Fruit fly (Drosophila melanogaster) whole organism, embryonic: Measurements from ENCODE around the gene CG13055.

Source experiments
- Ada2b ChIP-seq: fragments of 200-800 bp; sonication (Bioruptor generic); IDR thresholded peaks from 2 replicates; pipeline ENCODE4 v1.3.6; 2022; ENCODE audit warnings: missing biosample characterization, missing genetic modification characterization
- Atf6 ChIP-seq: fragments of 200-800 bp; sonication (Bioruptor generic); IDR thresholded peaks from 2 replicates; pipeline ENCODE4 v1.3.6; 2022; ENCODE audit warnings: missing biosample characterization, missing genetic modification characterization
- Bdp1 ChIP-seq: fragments of 200-800 bp; sonication (Bioruptor generic); optimal IDR thresholded peaks from 3 replicates; lab custom pipeline; 2016; ENCODE audit warnings: missing biosample characterization, missing genetic modification characterization
- C15 ChIP-seq: fragments of 200-800 bp; sonication (Bioruptor generic); IDR thresholded peaks from 3 replicates; pipeline ENCODE4 v1.3.6; 2022; ENCODE audit warnings: missing biosample characterization, missing genetic modification characterization
- CG10209 ChIP-seq: fragments of 200-800 bp; sonication (Bioruptor generic); optimal IDR thresholded peaks from 3 replicates; lab custom pipeline; 2017; ENCODE audit warnings: missing biosample characterization, mild to moderate bottlenecking, missing genetic modification characterization, missing genetic modification reagents
- CG11093 ChIP-seq: fragments of 200-800 bp; sonication (Bioruptor generic); IDR thresholded peaks from 3 replicates; pipeline ENCODE4 v1.3.6; 2022; ENCODE audit warnings: missing biosample characterization, missing genetic modification characterization
- CG11695 ChIP-seq: fragments of 200-800 bp; sonication (Bioruptor generic); IDR thresholded peaks from 3 replicates; pipeline ENCODE4 v1.3.6; 2022; ENCODE audit warnings: missing biosample characterization, missing genetic modification characterization
- CG12155 ChIP-seq: fragments of 200-800 bp; sonication (Bioruptor generic); optimal IDR thresholded peaks from 3 replicates; lab custom pipeline; 2016; ENCODE audit warnings: missing biosample characterization, missing genetic modification characterization
- CG12391 ChIP-seq: fragments of 200-800 bp; sonication (Bioruptor generic); optimal IDR thresholded peaks from 3 replicates; lab custom pipeline; 2018; ENCODE audit warnings: missing biosample characterization, mild to moderate bottlenecking, missing genetic modification characterization, moderate library complexity
- CG12659 ChIP-seq: fragments of 200-800 bp; sonication (Bioruptor generic); optimal IDR thresholded peaks from 3 replicates; lab custom pipeline; 2017; ENCODE audit warnings: mild to moderate bottlenecking, missing biosample characterization, missing genetic modification reagents, missing genetic modification characterization
- CG15269 ChIP-seq: fragments of 200-800 bp; sonication (Bioruptor generic); optimal IDR thresholded peaks from 2 replicates; lab custom pipeline; 2018; ENCODE audit warnings: missing biosample characterization, mild to moderate bottlenecking, missing genetic modification characterization, moderate library complexity
- CG17328 ChIP-seq: fragments of 200-800 bp; sonication (Bioruptor generic); IDR thresholded peaks from 2 replicates; pipeline ENCODE4 v1.3.6; 2022; ENCODE audit warnings: missing biosample characterization, missing genetic modification characterization
- CG17385 ChIP-seq: fragments of 200-800 bp; sonication (Bioruptor generic); optimal IDR thresholded peaks from 3 replicates; lab custom pipeline; 2018; ENCODE audit warnings: missing biosample characterization, mild to moderate bottlenecking, missing genetic modification characterization
- CG17802 ChIP-seq: fragments of 200-800 bp; sonication (Bioruptor generic); optimal IDR thresholded peaks from 2 replicates; lab custom pipeline; 2018; ENCODE audit warnings: missing biosample characterization, mild to moderate bottlenecking, missing genetic modification characterization, moderate library complexity
- CG30403 ChIP-seq: fragments of 200-800 bp; sonication (Bioruptor generic); optimal IDR thresholded peaks from 3 replicates; lab custom pipeline; 2016; ENCODE audit warnings: missing biosample characterization, missing genetic modification characterization
- CG30431 ChIP-seq: fragments of 200-800 bp; sonication (Bioruptor generic); optimal IDR thresholded peaks from 2 replicates; lab custom pipeline; 2017; ENCODE audit warnings: missing biosample characterization, missing genetic modification characterization
- CG32767 ChIP-seq: fragments of 200-800 bp; sonication (Bioruptor generic); IDR thresholded peaks from 2 replicates; pipeline ENCODE4 v1.3.6; 2022; ENCODE audit warnings: missing biosample characterization, missing genetic modification characterization
- CG4328 ChIP-seq: fragments of 200-800 bp; sonication (Bioruptor generic); optimal IDR thresholded peaks from 3 replicates; lab custom pipeline; 2017; ENCODE audit warnings: missing biosample characterization, missing genetic modification reagents, missing genetic modification characterization
- CG9437 ChIP-seq: fragments of 200-800 bp; sonication (Bioruptor generic); optimal IDR thresholded peaks from 2 replicates; lab custom pipeline; 2018; ENCODE audit warnings: missing biosample characterization, mild to moderate bottlenecking, missing genetic modification characterization
- Chrac-16 ChIP-seq: fragments of 200-800 bp; sonication (Bioruptor generic); optimal IDR thresholded peaks from 3 replicates; lab custom pipeline; 2016; ENCODE audit warnings: missing biosample characterization, missing genetic modification characterization
- CoRest ChIP-seq: fragments of 200-800 bp; sonication (Bioruptor generic); optimal IDR thresholded peaks from 3 replicates; lab custom pipeline; 2018; ENCODE audit warnings: missing biosample characterization, mild to moderate bottlenecking, missing genetic modification characterization, moderate library complexity
- E2f2 ChIP-seq: fragments of 200-800 bp; sonication (Bioruptor generic); IDR thresholded peaks from 2 replicates; pipeline ENCODE4 v1.3.6; 2022; ENCODE audit warnings: missing biosample characterization, missing genetic modification characterization
- Gug ChIP-seq: fragments of 200-800 bp; sonication (Bioruptor generic); IDR thresholded peaks from 4 replicates; pipeline ENCODE4 v1.3.6; 2022; ENCODE audit warnings: missing biosample characterization, missing genetic modification characterization
- Meics ChIP-seq: fragments of 200-800 bp; sonication (Bioruptor generic); optimal IDR thresholded peaks from 2 replicates; lab custom pipeline; 2017; ENCODE audit warnings: missing biosample characterization, mild to moderate bottlenecking, missing genetic modification characterization
- Nf-YB ChIP-seq: fragments of 200-800 bp; sonication (Bioruptor generic); optimal IDR thresholded peaks from 3 replicates; lab custom pipeline; 2019; ENCODE audit warnings: missing biosample characterization, mild to moderate bottlenecking, missing genetic modification characterization, moderate library complexity
- NfI ChIP-seq: fragments of 200-800 bp; sonication (Bioruptor generic); optimal IDR thresholded peaks from 3 replicates; lab custom pipeline; 2018; ENCODE audit warnings: missing biosample characterization, mild to moderate bottlenecking, missing genetic modification characterization, moderate library complexity
- Oli ChIP-seq: fragments of 200-800 bp; sonication (Bioruptor generic); optimal IDR thresholded peaks from 2 replicates; lab custom pipeline; 2018; ENCODE audit warnings: missing biosample characterization, mild to moderate bottlenecking, missing genetic modification characterization, moderate library complexity
- Rfx ChIP-seq: fragments of 200-800 bp; sonication (Bioruptor generic); IDR thresholded peaks from 2 replicates; pipeline ENCODE4 v1.3.6; 2022; ENCODE audit warnings: missing biosample characterization, missing genetic modification characterization
- Sox102F ChIP-seq: fragments of 200-800 bp; sonication (Bioruptor generic); optimal IDR thresholded peaks from 2 replicates; lab custom pipeline; 2018; ENCODE audit warnings: missing biosample characterization, mild to moderate bottlenecking, missing genetic modification characterization, moderate library complexity
- ap ChIP-seq: fragments of 200-800 bp; sonication (Bioruptor generic); IDR thresholded peaks from 2 replicates; pipeline ENCODE4 v1.3.6; 2022; ENCODE audit warnings: missing biosample characterization, missing genetic modification characterization
- ase ChIP-seq: fragments of 200-800 bp; sonication (Bioruptor generic); IDR thresholded peaks from 3 replicates; pipeline ENCODE4 v1.3.6; 2022; ENCODE audit warnings: missing biosample characterization, missing genetic modification characterization
- dmrt99B ChIP-seq: fragments of 200-800 bp; sonication (Bioruptor generic); optimal IDR thresholded peaks from 2 replicates; lab custom pipeline; 2018; ENCODE audit warnings: missing biosample characterization, mild to moderate bottlenecking, missing genetic modification characterization, moderate library complexity
- dysf ChIP-seq: fragments of 200-800 bp; sonication (Bioruptor generic); IDR thresholded peaks from 3 replicates; pipeline ENCODE4 v1.3.6; 2022; ENCODE audit warnings: missing biosample characterization, missing genetic modification characterization
- gcm2 ChIP-seq: fragments of 200-800 bp; sonication (Bioruptor generic); optimal IDR thresholded peaks from 2 replicates; lab custom pipeline; 2016; ENCODE audit warnings: missing biosample characterization, missing genetic modification characterization
- ind ChIP-seq: fragments of 200-800 bp; sonication (Bioruptor generic); optimal IDR thresholded peaks from 3 replicates; lab custom pipeline; 2016; ENCODE audit warnings: missing biosample characterization, missing genetic modification characterization
- nmo ChIP-seq: fragments of 200-800 bp; sonication (Bioruptor generic); optimal IDR thresholded peaks from 2 replicates; lab custom pipeline; 2018; ENCODE audit warnings: missing biosample characterization, mild to moderate bottlenecking, missing genetic modification characterization, moderate library complexity
- onecut ChIP-seq: fragments of 200-800 bp; sonication (Bioruptor generic); IDR thresholded peaks from 2 replicates; pipeline ENCODE4 v1.3.6; 2022; ENCODE audit warnings: missing biosample characterization, missing genetic modification characterization
- pan ChIP-seq, 4 experiments: fragments of >200 bp in 3 of 4; fragments of 200-800 bp in 1 of 4; sonication (Bioruptor generic) in 1 of 4; optimal IDR thresholded peaks in 3 of 4; IDR thresholded peaks in 1 of 4; 2 replicates each; pipeline versions ENCODE4 v1.3.6 to Lab custom; 2017 to 2022; ENCODE audit warnings: missing biosample characterization in 2 of 4, missing genetic modification characterization in 2 of 4, mixed read lengths in 1 of 4
- row ChIP-seq: fragments of 200-800 bp; sonication (Bioruptor generic); IDR thresholded peaks from 3 replicates; pipeline ENCODE4 v1.3.6; 2022; ENCODE audit warnings: missing biosample characterization, missing genetic modification characterization
- seq ChIP-seq: fragments of 200-800 bp; sonication (Bioruptor generic); IDR thresholded peaks from 2 replicates; pipeline ENCODE4 v1.3.6; 2022; ENCODE audit warnings: missing biosample characterization, missing genetic modification characterization
- sisA ChIP-seq: fragments of 200-800 bp; sonication (Bioruptor generic); IDR thresholded peaks from 2 replicates; pipeline ENCODE4 v1.3.6; 2022; ENCODE audit warnings: missing biosample characterization, missing genetic modification characterization
- so ChIP-seq: fragments of 200-800 bp; sonication (Bioruptor generic); IDR thresholded peaks from 3 replicates; pipeline ENCODE4 v1.3.6; 2022; ENCODE audit warnings: missing biosample characterization, missing genetic modification characterization
- sr ChIP-seq: fragments of 200-800 bp; sonication (Bioruptor generic); IDR thresholded peaks from 3 replicates; pipeline ENCODE4 v1.3.6; 2022; ENCODE audit warnings: missing biosample characterization, missing genetic modification characterization
- stc ChIP-seq: fragments of 200-800 bp; sonication (Bioruptor generic); IDR thresholded peaks from 2 replicates; pipeline ENCODE4 v1.3.6; 2022; ENCODE audit warnings: missing biosample characterization, missing genetic modification characterization
- tgo ChIP-seq: fragments of 200-800 bp; sonication (Bioruptor generic); IDR thresholded peaks from 3 replicates; pipeline ENCODE4 v1.3.6; 2022; ENCODE audit warnings: missing biosample characterization, missing genetic modification characterization
- tio ChIP-seq: fragments of 200-800 bp; sonication (Bioruptor generic); optimal IDR thresholded peaks from 2 replicates; lab custom pipeline; 2017; ENCODE audit warnings: missing biosample characterization, missing genetic modification characterization, inconsistent platforms
- ttk ChIP-seq: fragments of 200-800 bp; sonication (Bioruptor generic); IDR thresholded peaks from 2 replicates; pipeline ENCODE4 v2.1.2; 2022; ENCODE audit warnings: missing biosample characterization, missing genetic modification characterization
- yki ChIP-seq: fragments of >200 bp; optimal IDR thresholded peaks from 3 replicates; lab custom pipeline; 2018

CG13055 gene

dm6 chr3L:16290850-16291249 is 38.7 kb upstream of the CG13055 start, which contains the start of gene CG13045:
Gene CG13045, minus strand, starts transcription at chr3L:16290950.
- TF ChIP-seq C15 (0 out of 3 replicates have a peak, but pooled peaks have one; percentile 11), CG17802 (no peak)

- TF ChIP-seq ase (GFP tag; lab: Robert Waterston, UW) (peak; percentile 47; the same call in 1 of the 3 replicates), sr (GFP tag; lab: Robert Waterston, UW) (no peak; the same call in 2 of the 3 replicates), CG30403 (GFP tag; lab: Kevin White, UChicago) (peak; percentile 48), Gug (GFP tag; lab: Robert Waterston, UW) (0 out of 4 replicates have a peak, but pooled peaks have one; percentile 13), tgo (GFP tag; lab: Robert Waterston, UW) (peak; percentile 43; the same call in 1 of the 3 replicates), CG10209 (peak; percentile 23), CG12391 (tag; lab: Kevin White, UChicago) (no peak), Ada2b (GFP tag; lab: Robert Waterston, UW) (peak; percentile 58; the same call in 1 of the 2 replicates), CG17385 (peak; percentile 13), sisA (GFP tag; lab: Robert Waterston, UW) (peak; percentile 15; the same call in 1 of the 2 replicates), Rfx (GFP tag; lab: Robert Waterston, UW) (peak; percentile 38; the same call in 1 of the 2 replicates), CG17328 (GFP tag; lab: Robert Waterston, UW) (peak; percentile 44; the same call in 1 of the 2 replicates), ind (peak; percentile 23), seq (GFP tag; lab: Robert Waterston, UW) (peak; percentile 73), CoRest (peak; percentile 20), CG11093 (no peak), ap (GFP tag; lab: Robert Waterston, UW) (peak; percentile 65), row (peak; percentile 34; the same call in 1 of the 3 replicates), nmo (GFP tag; lab: Kevin White, UChicago) (peak; percentile 2), CG32767 (peak; percentile 46; the same call in 1 of the 2 replicates), gcm2 (no peak), Oli (peak; percentile 61), Sox102F (GFP tag; lab: Kevin White, UChicago) (peak; percentile 31), E2f2 (GFP tag; lab: Robert Waterston, UW) (peak; percentile 22; the same call in 1 of the 2 replicates), pan (optimal IDR thresholded peaks at IDR 0.05; lab: Kevin White, UChicago) (no peak), pan (GFP tag; optimal IDR thresholded peaks at IDR 0.05 in 1 of 2, IDR thresholded peaks at IDR 0.05 in 1 of 2) (peak in 1 of 2 experiments; percentile 37), CG9437 (GFP tag; lab: Kevin White, UChicago) (peak; percentile 25), so (GFP tag; lab: Robert Waterston, UW) (peak; percentile 58; the same call in 2 of the 3 replicates), Meics (peak; percentile 39), Atf6 (GFP tag; lab: Robert Waterston, UW) (peak; percentile 38; the same call in 1 of the 2 replicates), CG12155 (peak; percentile 3), CG11695 (0 out of 3 replicates have a peak, but pooled peaks have one; percentile 27), Chrac-16 (GFP tag; lab: Kevin White, UChicago) (peak; percentile 9), CG4328 (GFP tag; lab: Kevin White, UChicago) (no peak), dmrt99B (tag; lab: Kevin White, UChicago) (peak; percentile 43), yki (lab: Kevin White, UChicago) (no peak), Bdp1 (GFP tag; lab: Kevin White, UChicago) (no peak), CG15269 (peak; percentile 67), onecut (GFP tag; lab: Robert Waterston, UW) (0 out of 2 replicates have a peak, but pooled peaks have one; percentile 7), Nf-YB (GFP tag; lab: Kevin White, UChicago) (no peak), ttk (0 out of 2 replicates have a peak, but pooled peaks have one; percentile 11), CG12659 (GFP tag; lab: Kevin White, UChicago) (peak; percentile 19), NfI (GFP tag; lab: Kevin White, UChicago) (no peak), stc (GFP tag; lab: Robert Waterston, UW) (0 out of 2 replicates have a peak, but pooled peaks have one; percentile 26), dysf (GFP tag; lab: Robert Waterston, UW) (peak; percentile 61; the same call in 2 of the 3 replicates), tio (GFP tag; lab: Kevin White, UChicago) (peak; percentile 5), CG30431 (no peak)
These were observed 36.9 kb upstream of the CG13055 start for dm6 chr3L:16289067-16289466.
